Fruit fly (Drosophila melanogaster) whole organism, prepupa: ENCODE measurements around the gene eEF1delta.

Source experiments
- Blimp-1 ChIP-seq: fragments of 200-800 bp; sonication (Bioruptor generic); optimal IDR thresholded peaks from 3 replicates; lab custom pipeline; 2017; ENCODE audit warnings: missing biosample characterization, missing genetic modification characterization, mild to moderate bottlenecking, moderate library complexity, missing genetic modification reagents
- CG10669 ChIP-seq: fragments of 200-800 bp; sonication (Bioruptor generic); optimal IDR thresholded peaks from 3 replicates; lab custom pipeline; 2018; ENCODE audit warnings: missing biosample characterization, mild to moderate bottlenecking, missing genetic modification characterization, moderate library complexity
- CG11902 ChIP-seq: fragments of 200-800 bp; sonication (Bioruptor generic); optimal IDR thresholded peaks from 3 replicates; lab custom pipeline; 2016; ENCODE audit warnings: missing biosample characterization, missing genetic modification characterization
- CG15336 ChIP-seq: fragments of 200-800 bp; sonication (Bioruptor generic); IDR thresholded peaks from 2 replicates; pipeline ENCODE4 v1.3.6; 2022; ENCODE audit warnings: missing biosample characterization, missing genetic modification characterization
- CG1621 ChIP-seq: fragments of 200-800 bp; sonication (Bioruptor generic); optimal IDR thresholded peaks from 3 replicates; lab custom pipeline; 2018; ENCODE audit warnings: missing biosample characterization, mild to moderate bottlenecking, missing genetic modification characterization
- CG3032 ChIP-seq: fragments of 200-800 bp; optimal IDR thresholded peaks from 2 replicates; lab custom pipeline; 2019; ENCODE audit warnings: missing biosample characterization, mild to moderate bottlenecking, missing genetic modification characterization, moderate library complexity
- CG31627 ChIP-seq: fragments of 200-800 bp; sonication (Bioruptor generic); optimal IDR thresholded peaks from 3 replicates; lab custom pipeline; 2016; ENCODE audit warnings: missing biosample characterization, missing genetic modification characterization
- CG4318 ChIP-seq: fragments of 200-800 bp; sonication (Bioruptor generic); optimal IDR thresholded peaks from 3 replicates; lab custom pipeline; 2017; ENCODE audit warnings: missing biosample characterization, mild to moderate bottlenecking, missing genetic modification characterization
- CG6276 ChIP-seq: fragments of 200-800 bp; sonication (Bioruptor generic); optimal IDR thresholded peaks from 2 replicates; lab custom pipeline; 2017; ENCODE audit warnings: missing biosample characterization, mild to moderate bottlenecking, missing genetic modification characterization
- CG6792 ChIP-seq: fragments of 200-800 bp; sonication (Bioruptor generic); optimal IDR thresholded peaks from 3 replicates; lab custom pipeline; 2016; ENCODE audit warnings: missing biosample characterization, missing genetic modification characterization
- CG6854 ChIP-seq: fragments of 200-800 bp; sonication (Bioruptor generic); optimal IDR thresholded peaks from 2 replicates; lab custom pipeline; 2017; ENCODE audit warnings: missing biosample characterization, mild to moderate bottlenecking, missing genetic modification characterization
- CG8119 ChIP-seq: fragments of 200-800 bp; sonication (Bioruptor generic); IDR thresholded peaks from 3 replicates; pipeline ENCODE4 v1.3.6; 2022; ENCODE audit warnings: missing biosample characterization, missing genetic modification characterization
- CG8319 ChIP-seq: fragments of 200-800 bp; sonication (Bioruptor generic); optimal IDR thresholded peaks from 3 replicates; lab custom pipeline; 2016; ENCODE audit warnings: missing biosample characterization, missing genetic modification characterization
- CG8632 ChIP-seq: fragments of 200-800 bp; sonication (Bioruptor generic); optimal IDR thresholded peaks from 3 replicates; lab custom pipeline; 2016; ENCODE audit warnings: missing biosample characterization, missing genetic modification characterization
- CG9139 ChIP-seq: fragments of 200-800 bp; sonication (Bioruptor generic); optimal IDR thresholded peaks from 3 replicates; lab custom pipeline; 2017; ENCODE audit warnings: missing biosample characterization, mild to moderate bottlenecking, missing genetic modification characterization
- Eip75B ChIP-seq: fragments of 200-800 bp; sonication (Bioruptor generic); optimal IDR thresholded peaks from 3 replicates; lab custom pipeline; 2016; ENCODE audit warnings: missing biosample characterization, missing genetic modification characterization
- Eip78C ChIP-seq: fragments of 200-800 bp; sonication (Bioruptor generic); peaks from one replicate; lab custom pipeline; 2016; ENCODE audit warnings: missing biosample characterization, missing genetic modification characterization
- Eip93F ChIP-seq: fragments of 200-800 bp; sonication (Bioruptor generic); optimal IDR thresholded peaks from 2 replicates; lab custom pipeline; 2016; ENCODE audit warnings: missing biosample characterization, mild to moderate bottlenecking, missing genetic modification characterization
- Ets21C ChIP-seq: fragments of 200-800 bp; sonication (Bioruptor generic); optimal IDR thresholded peaks from 3 replicates; lab custom pipeline; 2016; ENCODE audit warnings: missing biosample characterization, missing genetic modification characterization
- Ets96B ChIP-seq: fragments of 200-800 bp; optimal IDR thresholded peaks from 2 replicates; lab custom pipeline; 2019; ENCODE audit warnings: missing biosample characterization, mild to moderate bottlenecking, missing genetic modification characterization, moderate library complexity
- Gug ChIP-seq: fragments of 200-800 bp; sonication (Bioruptor generic); IDR thresholded peaks from 2 replicates; pipeline ENCODE4 v1.3.6; 2022; ENCODE audit warnings: missing biosample characterization, missing genetic modification characterization
- Hr39 ChIP-seq: fragments of 200-800 bp; sonication (Bioruptor generic); optimal IDR thresholded peaks from 2 replicates; lab custom pipeline; 2016; ENCODE audit warnings: missing biosample characterization, missing genetic modification characterization
- Hr4 ChIP-seq: fragments of 200-800 bp; sonication (Bioruptor generic); optimal IDR thresholded peaks from 3 replicates; lab custom pipeline; 2016; ENCODE audit warnings: missing biosample characterization, missing genetic modification characterization
- Met ChIP-seq: fragments of 200-800 bp; sonication (Bioruptor generic); optimal IDR thresholded peaks from 3 replicates; lab custom pipeline; 2016; ENCODE audit warnings: missing biosample characterization, missing genetic modification characterization
- OdsH ChIP-seq: fragments of 200-800 bp; sonication (Bioruptor generic); optimal IDR thresholded peaks from 3 replicates; lab custom pipeline; 2016; ENCODE audit warnings: missing biosample characterization, missing genetic modification characterization
- Smox ChIP-seq: fragments of 200-800 bp; sonication (Bioruptor generic); optimal IDR thresholded peaks from 3 replicates; lab custom pipeline; 2016; ENCODE audit warnings: missing biosample characterization, missing genetic modification characterization
- Sox14 ChIP-seq: fragments of 200-800 bp; sonication (Bioruptor generic); optimal IDR thresholded peaks from 3 replicates; lab custom pipeline; 2016; ENCODE audit warnings: missing biosample characterization, missing genetic modification characterization
- Sox15 ChIP-seq: fragments of 200-800 bp; sonication (Bioruptor generic); optimal IDR thresholded peaks from 3 replicates; lab custom pipeline; 2016; ENCODE audit warnings: missing biosample characterization, missing genetic modification characterization
- achi ChIP-seq: fragments of 200-800 bp; sonication (Bioruptor generic); optimal IDR thresholded peaks from 3 replicates; lab custom pipeline; 2016; ENCODE audit warnings: missing biosample characterization, missing genetic modification characterization
- acj6 ChIP-seq: fragments of 200-800 bp; sonication (Bioruptor generic); optimal IDR thresholded peaks from 3 replicates; lab custom pipeline; 2016; ENCODE audit warnings: missing biosample characterization, missing genetic modification characterization
- cyc ChIP-seq: fragments of 200-800 bp; sonication (Bioruptor generic); optimal IDR thresholded peaks from 3 replicates; lab custom pipeline; 2016; ENCODE audit warnings: missing biosample characterization, missing genetic modification characterization
- dac ChIP-seq: fragments of 200-800 bp; sonication (Bioruptor generic); optimal IDR thresholded peaks from 2 replicates; lab custom pipeline; 2017; ENCODE audit warnings: missing biosample characterization, mild to moderate bottlenecking, missing genetic modification characterization
- esn ChIP-seq: fragments of 200-800 bp; sonication (Bioruptor generic); optimal IDR thresholded peaks from 2 replicates; lab custom pipeline; 2016; ENCODE audit warnings: missing biosample characterization, mild to moderate bottlenecking, missing genetic modification characterization, moderate library complexity
- fd59A ChIP-seq: fragments of 200-800 bp; sonication (Bioruptor generic); optimal IDR thresholded peaks from 2 replicates; lab custom pipeline; 2017; ENCODE audit warnings: missing biosample characterization, mild to moderate bottlenecking, missing genetic modification characterization, missing genetic modification reagents
- fkh ChIP-seq: fragments of 200-800 bp; sonication (Bioruptor generic); optimal IDR thresholded peaks from 3 replicates; lab custom pipeline; 2017; ENCODE audit warnings: missing biosample characterization, mild to moderate bottlenecking, missing genetic modification characterization, moderate library complexity
- lz ChIP-seq: fragments of 200-800 bp; sonication (Bioruptor generic); optimal IDR thresholded peaks from 3 replicates; lab custom pipeline; 2016; ENCODE audit warnings: missing biosample characterization, missing genetic modification characterization
- net ChIP-seq: fragments of 200-800 bp; sonication (Bioruptor generic); optimal IDR thresholded peaks from 3 replicates; lab custom pipeline; 2016; ENCODE audit warnings: missing biosample characterization, missing genetic modification characterization
- pdm3 ChIP-seq: fragments of 200-800 bp; sonication (Bioruptor generic); optimal IDR thresholded peaks from 3 replicates; lab custom pipeline; 2016; ENCODE audit warnings: missing biosample characterization, missing genetic modification characterization
- spab ChIP-seq: fragments of 200-800 bp; sonication (Bioruptor generic); optimal IDR thresholded peaks from 2 replicates; lab custom pipeline; 2017; ENCODE audit warnings: missing biosample characterization, mild to moderate bottlenecking, missing genetic modification characterization, missing genetic modification reagents
- ss ChIP-seq, 2 experiments: fragments of 200-800 bp; sonication (Bioruptor generic); optimal IDR thresholded peaks; 2 replicates in 1 of 2; 3 replicates in 1 of 2; lab custom pipeline; 2017 to 2018; ENCODE audit warnings: mild to moderate bottlenecking in 2 of 2, missing biosample characterization in 2 of 2, missing genetic modification characterization in 2 of 2, moderate library complexity in 1 of 2
- svp ChIP-seq: fragments of 200-800 bp; sonication (Bioruptor generic); peaks from one replicate; lab custom pipeline; 2016; ENCODE audit warnings: missing biosample characterization, missing genetic modification characterization

Gene eEF1delta

dm6 chr2L:10251592-10251991, 19.3 kb downstream of the eEF1delta start, which contains the start of gene Ror:
Gene Ror (plus strand): TSS chr2L:10251843.
- no peak for TF ChIP-seq ss (GFP tag; optimal IDR thresholded peaks at IDR 0.05; lab: Kevin White, UChicago)
- TF ChIP-seq, all 60 proteins: peak for 0

dm6 chr2L:10255725-10256158, 23.4 kb downstream of the eEF1delta start, which contains the start of gene CG5676:
Gene CG5676 (minus strand): TSS chr2L:10255891.
- no peak for TF ChIP-seq CG8632 (GFP tag; lab: Kevin White, UChicago)
- no peak for TF ChIP-seq Blimp-1 (GFP tag; lab: Kevin White, UChicago)
- TF ChIP-seq pdm3: no peak
- no peak for TF ChIP-seq CG6854 (GFP tag; lab: Kevin White, UChicago)
- TF ChIP-seq net (GFP tag; lab: Kevin White, UChicago): no peak
- no peak for TF ChIP-seq Hr4 (GFP tag; lab: Kevin White, UChicago)
- TF ChIP-seq ss (GFP tag; optimal IDR thresholded peaks at IDR 0.05; lab: Kevin White, UChicago): no peak
- TF ChIP-seq CG9139 (GFP tag; lab: Kevin White, UChicago): no peak
- no peak for TF ChIP-seq Smox (GFP tag; lab: Kevin White, UChicago)
- TF ChIP-seq dac (GFP tag; lab: Kevin White, UChicago): no peak
- no peak for TF ChIP-seq spab
- TF ChIP-seq achi (GFP tag; lab: Kevin White, UChicago): no peak
- no peak for TF ChIP-seq CG3032
- no peak for TF ChIP-seq Gug (GFP tag; lab: Robert Waterston, UW)
- TF ChIP-seq svp (GFP tag; lab: Kevin White, UChicago): no peak
- TF ChIP-seq Eip93F (GFP tag; lab: Kevin White, UChicago): no peak
- TF ChIP-seq fkh: no peak
- TF ChIP-seq Eip78C (GFP tag; lab: Kevin White, UChicago): no peak
- no peak for TF ChIP-seq Ets21C (GFP tag; lab: Kevin White, UChicago)
- no peak for TF ChIP-seq CG4318 (GFP tag; lab: Kevin White, UChicago)

dm6 chr2L:10259960-10260749, 27.8 kb downstream of the eEF1delta start:
- TF ChIP-seq Eip78C (GFP tag; lab: Kevin White, UChicago) (peak; percentile 83), CG8119 (GFP tag; lab: Robert Waterston, UW) (no peak)
- TF ChIP-seq, all 60 proteins: peak for 1

- TF ChIP-seq esn (peak; percentile 67), cyc (GFP tag; lab: Kevin White, UChicago) (peak; percentile 52), CG8319 (GFP tag; lab: Kevin White, UChicago) (peak; percentile 48), CG15336 (GFP tag; lab: Robert Waterston, UW) (peak; percentile 72), CG1621 (no peak), OdsH (peak; percentile 62), Sox15 (GFP tag; lab: Kevin White, UChicago) (peak; percentile 11), Sox14 (GFP tag; lab: Kevin White, UChicago) (peak; percentile 55), CG8632 (GFP tag; lab: Kevin White, UChicago) (peak; percentile 37), ss (GFP tag; optimal IDR thresholded peaks at IDR 0.05; lab: Kevin White, UChicago) (peak in 1 of 2 experiments; percentile 3), acj6 (GFP tag; lab: Kevin White, UChicago) (peak; percentile 50), svp (GFP tag; lab: Kevin White, UChicago) (no peak), Eip78C (GFP tag; lab: Kevin White, UChicago) (peak; percentile 89), CG6276 (GFP tag; lab: Kevin White, UChicago) (no peak), lz (GFP tag; lab: Kevin White, UChicago) (peak; percentile 69), Blimp-1 (GFP tag; lab: Kevin White, UChicago) (no peak), CG4318 (GFP tag; lab: Kevin White, UChicago) (no peak), Ets21C (GFP tag; lab: Kevin White, UChicago) (peak; percentile 42), fd59A (no peak), Ets96B (tag; lab: Kevin White, UChicago) (peak; percentile 55), Hr4 (GFP tag; lab: Kevin White, UChicago) (peak; percentile 80), Hr39 (GFP tag; lab: Kevin White, UChicago) (no peak), dac (GFP tag; lab: Kevin White, UChicago) (no peak), CG6792 (GFP tag; lab: Kevin White, UChicago) (peak; percentile 16), CG10669 (GFP tag; lab: Kevin White, UChicago) (no peak), CG6854 (GFP tag; lab: Kevin White, UChicago) (peak; percentile 25), CG3032 (peak; percentile 61), Eip75B (GFP tag; lab: Kevin White, UChicago) (peak; percentile 66), CG31627 (GFP tag; lab: Kevin White, UChicago) (peak; percentile 56), Met (GFP tag; lab: Kevin White, UChicago) (peak; percentile 71), CG11902 (GFP tag; lab: Kevin White, UChicago) (peak; percentile 33), achi (GFP tag; lab: Kevin White, UChicago) (no peak)
Observed at dm6 chr2L:10260750-10261493, 28.6 kb downstream of the eEF1delta start, which contains the start of gene Pten. Gene Pten (minus strand): TSS chr2L:10261049.
